Fruit fly (Drosophila melanogaster) whole organism, embryonic: ENCODE data around the gene CG34284.

Source experiments
- Atf3 ChIP-seq: fragments of 200-800 bp; sonication (Bioruptor generic); optimal IDR thresholded peaks from 3 replicates; lab custom pipeline; 2016; ENCODE audit warnings: missing biosample characterization, missing genetic modification characterization
- CG11723 ChIP-seq: fragments of 200-800 bp; sonication (Bioruptor generic); optimal IDR thresholded peaks from 2 replicates; lab custom pipeline; 2017; ENCODE audit warnings: missing biosample characterization, mild to moderate bottlenecking, missing genetic modification characterization
- CG12299 ChIP-seq: fragments of 200-800 bp; sonication (Bioruptor generic); optimal IDR thresholded peaks from 2 replicates; lab custom pipeline; 2018; ENCODE audit warnings: missing biosample characterization, mild to moderate bottlenecking, missing genetic modification characterization
- CG13624 ChIP-seq: fragments of 200-800 bp; sonication (Bioruptor generic); optimal IDR thresholded peaks from 2 replicates; lab custom pipeline; 2016; ENCODE audit warnings: missing biosample characterization, missing genetic modification characterization
- CG15011 ChIP-seq: fragments of 200-800 bp; sonication (Bioruptor generic); optimal IDR thresholded peaks from 3 replicates; lab custom pipeline; 2018; ENCODE audit warnings: missing biosample characterization, mild to moderate bottlenecking, missing genetic modification characterization
- CG1529 ChIP-seq: fragments of 200-800 bp; sonication (Bioruptor generic); optimal IDR thresholded peaks from 3 replicates; lab custom pipeline; 2018; ENCODE audit warnings: missing biosample characterization, missing genetic modification characterization
- CG17328 ChIP-seq: fragments of 200-800 bp; sonication (Bioruptor generic); IDR thresholded peaks from 2 replicates; pipeline ENCODE4 v1.3.6; 2022; ENCODE audit warnings: missing biosample characterization, missing genetic modification characterization
- CG18476 ChIP-seq: fragments of 200-800 bp; sonication (Bioruptor generic); optimal IDR thresholded peaks from 2 replicates; lab custom pipeline; 2016; ENCODE audit warnings: missing biosample characterization, mild to moderate bottlenecking, missing genetic modification characterization
- CG2875 ChIP-seq: fragments of 200-800 bp; sonication (Bioruptor generic); optimal IDR thresholded peaks from 2 replicates; lab custom pipeline; 2017; ENCODE audit warnings: missing biosample characterization, mild to moderate bottlenecking, missing genetic modification characterization, missing genetic modification reagents
- CG2889 ChIP-seq: fragments of 200-800 bp; sonication (Bioruptor generic); IDR thresholded peaks from 3 replicates; pipeline ENCODE4 v1.3.6; 2022; ENCODE audit warnings: missing biosample characterization, missing genetic modification characterization
- CG31388 ChIP-seq: fragments of 200-800 bp; sonication (Bioruptor generic); optimal IDR thresholded peaks from 2 replicates; lab custom pipeline; 2016; ENCODE audit warnings: missing biosample characterization, missing genetic modification characterization
- CG33213 ChIP-seq: fragments of 200-800 bp; sonication (Bioruptor generic); optimal IDR thresholded peaks from 3 replicates; lab custom pipeline; 2016; ENCODE audit warnings: missing biosample characterization, missing genetic modification characterization
- CG3407 ChIP-seq: fragments of 200-800 bp; sonication (Bioruptor generic); optimal IDR thresholded peaks from 2 replicates; lab custom pipeline; 2018; ENCODE audit warnings: missing biosample characterization, mild to moderate bottlenecking, missing genetic modification characterization
- CG3995 ChIP-seq: fragments of 200-800 bp; sonication (Bioruptor generic); optimal IDR thresholded peaks from 3 replicates; lab custom pipeline; 2016; ENCODE audit warnings: missing biosample characterization, missing genetic modification characterization
- CG4617 ChIP-seq: fragments of 200-800 bp; sonication (Bioruptor generic); optimal IDR thresholded peaks from 3 replicates; lab custom pipeline; 2016; ENCODE audit warnings: missing biosample characterization, missing genetic modification characterization, borderline replicate concordance
- CG5180 ChIP-seq: fragments of 200-800 bp; sonication (Bioruptor generic); optimal IDR thresholded peaks from 3 replicates; lab custom pipeline; 2017; ENCODE audit warnings: missing biosample characterization, missing genetic modification characterization, mild to moderate bottlenecking, moderate library complexity, missing genetic modification reagents
- CG7556 ChIP-seq: fragments of 200-800 bp; sonication (Bioruptor generic); optimal IDR thresholded peaks from 2 replicates; lab custom pipeline; 2017; ENCODE audit warnings: missing biosample characterization, mild to moderate bottlenecking, missing genetic modification characterization
- CG7963 ChIP-seq: fragments of 200-800 bp; sonication (Bioruptor generic); IDR thresholded peaks from 3 replicates; pipeline ENCODE4 v1.3.6; 2022; ENCODE audit warnings: missing biosample characterization, missing genetic modification characterization; ENCODE audit not compliant: partially characterized antibody
- Camta ChIP-seq: fragments of 200-800 bp; sonication (Bioruptor generic); optimal IDR thresholded peaks from 2 replicates; lab custom pipeline; 2016; ENCODE audit warnings: missing biosample characterization, missing genetic modification characterization
- H15 ChIP-seq: fragments of 200-800 bp; sonication (Bioruptor generic); IDR thresholded peaks from 3 replicates; pipeline ENCODE4 v1.3.6; 2022; ENCODE audit warnings: missing biosample characterization, missing genetic modification characterization
- H2.0 ChIP-seq: fragments of 200-800 bp; sonication (Bioruptor generic); IDR thresholded peaks from 2 replicates; pipeline ENCODE4 v1.3.6; 2022; ENCODE audit warnings: missing biosample characterization, missing genetic modification characterization
- HLH4C ChIP-seq: fragments of 200-800 bp; sonication (Bioruptor generic); IDR thresholded peaks from 3 replicates; pipeline ENCODE4 v1.3.6; 2022; ENCODE audit warnings: missing biosample characterization, missing genetic modification characterization; ENCODE audit not compliant: partially characterized antibody
- Hand ChIP-seq: fragments of 200-800 bp; sonication (Bioruptor generic); optimal IDR thresholded peaks from 2 replicates; lab custom pipeline; 2017; ENCODE audit warnings: mild to moderate bottlenecking, missing biosample characterization, missing genetic modification reagents, missing genetic modification characterization
- HmgZ ChIP-seq: fragments of 200-800 bp; sonication (Bioruptor generic); optimal IDR thresholded peaks from 2 replicates; lab custom pipeline; 2018; ENCODE audit warnings: missing biosample characterization, mild to moderate bottlenecking, missing genetic modification characterization
- Hmx ChIP-seq: fragments of 200-800 bp; sonication (Bioruptor generic); optimal IDR thresholded peaks from 2 replicates; lab custom pipeline; 2016; ENCODE audit warnings: missing biosample characterization, missing genetic modification characterization
- Jarid2 ChIP-seq: fragments of 200-800 bp; sonication (Bioruptor generic); optimal IDR thresholded peaks from 3 replicates; lab custom pipeline; 2017; ENCODE audit warnings: mild to moderate bottlenecking, missing biosample characterization, missing genetic modification reagents, missing genetic modification characterization
- Kr ChIP-seq: fragments of 200-800 bp; sonication (Bioruptor generic); optimal IDR thresholded peaks from 2 replicates; lab custom pipeline; 2017; ENCODE audit warnings: missing biosample characterization, mild to moderate bottlenecking, missing genetic modification characterization
- Neu2 ChIP-seq: fragments of 200-800 bp; sonication (Bioruptor generic); optimal IDR thresholded peaks from 3 replicates; lab custom pipeline; 2016; ENCODE audit warnings: missing biosample characterization, missing genetic modification characterization, borderline replicate concordance
- NfI ChIP-seq: fragments of 200-800 bp; sonication (Bioruptor generic); optimal IDR thresholded peaks from 3 replicates; lab custom pipeline; 2018; ENCODE audit warnings: missing biosample characterization, mild to moderate bottlenecking, missing genetic modification characterization, moderate library complexity
- Sry-β ChIP-seq: fragments of 200-800 bp; sonication (Bioruptor generic); optimal IDR thresholded peaks from 2 replicates; lab custom pipeline; 2018; ENCODE audit warnings: missing biosample characterization, mild to moderate bottlenecking, missing genetic modification characterization, moderate library complexity
- Vsx1 ChIP-seq: fragments of 200-800 bp; sonication (Bioruptor generic); optimal IDR thresholded peaks from 2 replicates; lab custom pipeline; 2017; ENCODE audit warnings: missing biosample characterization, mild to moderate bottlenecking, missing genetic modification characterization, missing genetic modification reagents
- al ChIP-seq: fragments of 200-800 bp; sonication (Bioruptor generic); IDR thresholded peaks from 2 replicates; pipeline ENCODE4 v1.3.6; 2022; ENCODE audit warnings: missing biosample characterization, missing genetic modification characterization
- bowl ChIP-seq: fragments of 200-800 bp; sonication (Bioruptor generic); IDR thresholded peaks from 2 replicates; pipeline ENCODE4 v1.3.6; 2022; ENCODE audit warnings: missing biosample characterization, missing genetic modification characterization
- danr ChIP-seq: fragments of 200-800 bp; sonication (Bioruptor generic); IDR thresholded peaks from 2 replicates; pipeline ENCODE4 v1.3.6; 2022; ENCODE audit warnings: missing biosample characterization, missing genetic modification characterization
- dimm ChIP-seq: fragments of 200-800 bp; sonication (Bioruptor generic); IDR thresholded peaks from 2 replicates; pipeline ENCODE4 v1.3.6; 2022; ENCODE audit warnings: missing biosample characterization, missing genetic modification characterization
- dysf ChIP-seq: fragments of 200-800 bp; sonication (Bioruptor generic); IDR thresholded peaks from 3 replicates; pipeline ENCODE4 v1.3.6; 2022; ENCODE audit warnings: missing biosample characterization, missing genetic modification characterization
- gcm2 ChIP-seq: fragments of 200-800 bp; sonication (Bioruptor generic); optimal IDR thresholded peaks from 2 replicates; lab custom pipeline; 2016; ENCODE audit warnings: missing biosample characterization, missing genetic modification characterization
- gsb ChIP-seq: fragments of 200-800 bp; sonication (Bioruptor generic); IDR thresholded peaks from 2 replicates; pipeline ENCODE4 v1.3.6; 2022; ENCODE audit warnings: missing biosample characterization, missing genetic modification characterization
- hb ChIP-seq: fragments of 200-800 bp; sonication (Bioruptor generic); IDR thresholded peaks from 3 replicates; pipeline ENCODE4 v1.3.6; 2022; ENCODE audit warnings: missing biosample characterization, missing genetic modification characterization; ENCODE audit not compliant: partially characterized antibody
- hth ChIP-seq: fragments of >200 bp; optimal IDR thresholded peaks from 2 replicates; lab custom pipeline; 2017; ENCODE audit warnings: inconsistent platforms
- ind ChIP-seq: fragments of 200-800 bp; sonication (Bioruptor generic); optimal IDR thresholded peaks from 3 replicates; lab custom pipeline; 2016; ENCODE audit warnings: missing biosample characterization, missing genetic modification characterization
- phol ChIP-seq: fragments of 200-800 bp; sonication (Bioruptor generic); optimal IDR thresholded peaks from 3 replicates; lab custom pipeline; 2018; ENCODE audit warnings: missing biosample characterization, mild to moderate bottlenecking, missing genetic modification characterization, moderate library complexity
- repo ChIP-seq: fragments of 200-800 bp; sonication (Bioruptor generic); optimal IDR thresholded peaks from 2 replicates; lab custom pipeline; 2016; ENCODE audit warnings: missing biosample characterization, missing genetic modification characterization
- salm ChIP-seq: fragments of 200-800 bp; sonication (Bioruptor generic); optimal IDR thresholded peaks from 2 replicates; lab custom pipeline; 2018; ENCODE audit warnings: missing biosample characterization, mild to moderate bottlenecking, missing genetic modification characterization
- sim ChIP-seq: fragments of 200-800 bp; sonication (Bioruptor generic); IDR thresholded peaks from 2 replicates; pipeline ENCODE4 v1.3.6; 2022; ENCODE audit warnings: missing biosample characterization, missing genetic modification characterization
- sima ChIP-seq: fragments of 200-800 bp; sonication (Bioruptor generic); optimal IDR thresholded peaks from 2 replicates; lab custom pipeline; 2016; ENCODE audit warnings: missing biosample characterization, missing genetic modification characterization
- slou ChIP-seq: fragments of 200-800 bp; sonication (Bioruptor generic); optimal IDR thresholded peaks from 3 replicates; lab custom pipeline; 2016; ENCODE audit warnings: missing biosample characterization, missing genetic modification characterization
- so ChIP-seq: fragments of 200-800 bp; sonication (Bioruptor generic); IDR thresholded peaks from 3 replicates; pipeline ENCODE4 v1.3.6; 2022; ENCODE audit warnings: missing biosample characterization, missing genetic modification characterization
- tgo ChIP-seq: fragments of 200-800 bp; sonication (Bioruptor generic); IDR thresholded peaks from 3 replicates; pipeline ENCODE4 v1.3.6; 2022; ENCODE audit warnings: missing biosample characterization, missing genetic modification characterization
- toy ChIP-seq: fragments of 200-800 bp; sonication (Bioruptor generic); IDR thresholded peaks from 2 replicates; pipeline ENCODE4 v1.3.6; 2022; ENCODE audit warnings: missing biosample characterization, missing genetic modification characterization
- usp ChIP-seq: fragments of >200 bp; optimal IDR thresholded peaks from 2 replicates; lab custom pipeline; 2017; ENCODE audit warnings: missing biosample characterization, missing genetic modification characterization
- zfh2 ChIP-seq: fragments of 200-800 bp; sonication (Bioruptor generic); optimal IDR thresholded peaks from 2 replicates; lab custom pipeline; 2016; ENCODE audit warnings: missing biosample characterization, missing genetic modification characterization

The CG34284 gene

dm6 chr3R:18918872-18919339, 16.2 kb upstream of the CG34284 start (continued):
- TF ChIP-seq salm (no peak), toy (GFP tag; lab: Robert Waterston, UW) (no peak), CG3407 (no peak), al (GFP tag; lab: Robert Waterston, UW) (no peak), Jarid2 (GFP tag; lab: Kevin White, UChicago) (no peak), ind (GFP tag; lab: Kevin White, UChicago) (no peak), CG1529 (GFP tag; lab: Kevin White, UChicago) (no peak), hth (lab: Kevin White, UChicago) (no peak), bowl (GFP tag; lab: Robert Waterston, UW) (no peak), H15 (no peak), CG7556 (GFP tag; lab: Kevin White, UChicago) (peak; percentile 4), CG13624 (GFP tag; lab: Kevin White, UChicago) (no peak), Camta (GFP tag; lab: Kevin White, UChicago) (no peak), CG5180 (GFP tag; lab: Kevin White, UChicago) (no peak), CG12299 (tag; lab: Kevin White, UChicago) (no peak), usp (GFP tag; lab: Kevin White, UChicago) (no peak), so (GFP tag; lab: Robert Waterston, UW) (no peak), Hmx (GFP tag; lab: Kevin White, UChicago) (no peak), CG3995 (GFP tag; lab: Kevin White, UChicago) (no peak), CG31388 (GFP tag; lab: Kevin White, UChicago) (no peak), CG2875 (GFP tag; lab: Kevin White, UChicago) (no peak), NfI (GFP tag; lab: Kevin White, UChicago) (no peak), sima (GFP tag; lab: Kevin White, UChicago) (no peak), phol (tag; lab: Kevin White, UChicago) (no peak), zfh2 (GFP tag; lab: Kevin White, UChicago) (peak; percentile 22), repo (no peak), Atf3 (GFP tag; lab: Kevin White, UChicago) (no peak), Sry-β (GFP tag; lab: Kevin White, UChicago) (no peak), dimm (no peak), HLH4C (GFP tag; lab: Robert Waterston, UW) (no peak), HmgZ (peak; percentile 77), tgo (GFP tag; lab: Robert Waterston, UW) (no peak), dysf (no peak), Vsx1 (GFP tag; lab: Kevin White, UChicago) (peak; percentile 96), sim (GFP tag; lab: Robert Waterston, UW) (no peak), Kr (GFP tag; lab: Kevin White, UChicago) (no peak), slou (GFP tag; lab: Kevin White, UChicago) (no peak), Hand (GFP tag; lab: Kevin White, UChicago) (peak; percentile 5), CG18476 (no peak)

- TF ChIP-seq CG17328 (GFP tag; lab: Robert Waterston, UW) (no peak), gcm2 (GFP tag; lab: Kevin White, UChicago) (no peak), CG33213 (peak; percentile 35), CG15011 (GFP tag; lab: Kevin White, UChicago) (no peak), hb (no peak), gsb (no peak), CG7963 (GFP tag; lab: Robert Waterston, UW) (no peak), Neu2 (GFP tag; lab: Kevin White, UChicago) (no peak), CG2889 (GFP tag; lab: Robert Waterston, UW) (no peak), CG11723 (GFP tag; lab: Kevin White, UChicago) (no peak), danr (GFP tag; lab: Robert Waterston, UW) (no peak), H2.0 (GFP tag; lab: Robert Waterston, UW) (no peak), CG4617 (no peak)
Measured at dm6 chr3R:18917976-18918871, 15.5 kb upstream of the CG34284 start.
